Fruit fly (Drosophila melanogaster) whole organism: ENCODE measurements around the gene heca.

Source experiments
- CG8478 ChIP-seq: fragments of >200 bp; optimal IDR thresholded peaks from 2 replicates; lab custom pipeline; 2018; ENCODE audit warnings: inconsistent platforms
- Dll ChIP-seq: fragments of >200 bp; optimal IDR thresholded peaks from 2 replicates; lab custom pipeline; 2017
- pan ChIP-seq: fragments of >200 bp; optimal IDR thresholded peaks from 2 replicates; lab custom pipeline; 2017
- psq ChIP-seq: fragments of >200 bp; optimal IDR thresholded peaks from 2 replicates; lab custom pipeline; 2017

- no peak for TF ChIP-seq Dll
- no peak for TF ChIP-seq pan
- no peak for TF ChIP-seq psq (lab: Kevin White, UChicago)
- no peak for TF ChIP-seq CG8478 (lab: Kevin White, UChicago)
Observed at dm6 chr3R:30388215-30388871, 110.6 kb downstream of the heca start.
